Worm (Caenorhabditis elegans) whole organism, L1 larva: ENCODE data around the gene nhr-118.

Experiments
- ceh-82 ChIP-seq, 3 experiments: fragments of 150-350 bp in 1 of 3; sonication (generic microtip) in 2 of 3; optimal IDR thresholded peaks; 2 replicates each; lab custom pipeline; 2014 to 2017; ENCODE audit warnings: missing biosample characterization in 3 of 3, missing genetic modification characterization in 3 of 3
- ces-1 ChIP-seq: fragments of 150-350 bp; optimal IDR thresholded peaks from 2 replicates; lab custom pipeline; 2014; ENCODE audit warnings: missing biosample characterization, missing genetic modification reagents, missing genetic modification characterization
- elt-3 ChIP-seq, 6 experiments: fragments of 150-350 bp in 1 of 6; sonication (generic microtip); optimal IDR thresholded peaks; 2 replicates each; lab custom pipeline; 2017 to 2018; ENCODE audit warnings: missing biosample characterization in 6 of 6, missing genetic modification characterization in 6 of 6, inconsistent platforms in 1 of 6
- irx-1 ChIP-seq: sonication (generic microtip); optimal IDR thresholded peaks from 2 replicates; lab custom pipeline; 2016; ENCODE audit warnings: missing genetic modification characterization, missing compliant biosample characterization
- jun-1 ChIP-seq: fragments of 150-350 bp; optimal IDR thresholded peaks from 2 replicates; lab custom pipeline; 2014; ENCODE audit warnings: missing biosample characterization, missing genetic modification reagents, missing genetic modification characterization
- lin-15B ChIP-seq: fragments of 150-350 bp; sonication (generic microtip); optimal IDR thresholded peaks from 3 replicates; lab custom pipeline; 2014; ENCODE audit warnings: missing biosample characterization, missing genetic modification characterization
- skn-1 ChIP-seq: fragments of 150-350 bp; optimal IDR thresholded peaks from 2 replicates; lab custom pipeline; 2014; ENCODE audit warnings: missing biosample characterization, missing genetic modification characterization
- snpc-4 ChIP-seq: fragments of 150-350 bp; optimal IDR thresholded peaks from 2 replicates; lab custom pipeline; 2014; ENCODE audit warnings: missing biosample characterization, missing genetic modification characterization

DNA sequence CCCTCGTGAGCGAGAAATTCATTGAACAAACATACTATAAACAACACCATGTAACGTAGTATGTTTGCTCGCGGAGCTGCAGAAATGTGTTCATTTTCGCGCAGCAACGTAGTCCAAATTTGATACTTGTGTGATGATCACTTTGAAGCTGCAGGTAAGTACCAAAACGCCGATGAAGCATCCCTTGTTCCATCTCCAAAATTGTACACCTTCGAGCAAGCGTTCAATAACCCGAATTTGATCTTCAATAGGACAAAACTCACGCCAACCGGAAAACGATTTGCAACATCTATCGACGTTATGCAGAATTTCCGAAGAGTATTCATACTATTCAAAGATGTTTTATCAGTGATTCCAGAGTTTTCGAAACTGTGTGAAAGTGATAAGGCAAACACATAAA lies 3.0 kb downstream of the nhr-118 start, which contains the start of gene Y47D7A.3:
- TF ChIP-seq irx-1 (no peak), jun-1 (tag; lab: Kevin White, UChicago) (no peak), elt-3 (tag; optimal IDR thresholded peaks at IDR 0.05; lab: Kevin White, UChicago) (no peak), skn-1 (tag; lab: Kevin White, UChicago) (no peak), ces-1 (GFP tag; lab: Kevin White, UChicago) (no peak), snpc-4 (no peak), lin-15B (tag; lab: Kevin White, UChicago) (no peak), ceh-82 (tag; optimal IDR thresholded peaks at IDR 0.05; lab: Kevin White, UChicago) (no peak)
